Worm (Caenorhabditis elegans): ENCODE results near the gene C50E3.7.

DNA sequence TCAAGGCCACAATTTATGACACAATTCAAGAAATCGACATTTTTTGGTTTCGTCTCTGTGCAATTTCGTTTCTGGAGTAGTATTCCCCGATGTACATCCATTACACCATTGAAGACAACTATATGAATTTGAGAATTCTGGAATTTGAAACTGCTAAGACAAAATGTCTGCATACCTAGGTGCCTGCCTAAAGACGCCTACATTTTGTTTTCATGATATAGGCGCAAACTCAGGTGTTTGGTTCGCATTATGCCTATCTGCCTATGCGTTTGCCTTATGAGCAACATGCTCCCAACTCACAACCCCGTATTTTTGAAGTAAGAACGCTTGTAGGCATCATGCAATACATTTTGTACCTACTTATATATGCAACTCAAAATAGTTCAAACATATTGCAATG lies 27.2 kb downstream of the C50E3.7 start, which contains the start of gene F19F10.14:
- TF ChIP-seq him-1 (tag; optimal IDR thresholded peaks at IDR 0.05) (no peak), dao-5 (tag; optimal IDR thresholded peaks at IDR 0.05) (no peak), W03F9.2 (tag; optimal IDR thresholded peaks at IDR 0.05) (no peak)

Measured in whole organism, L4/young adult.